Fruit fly (Drosophila melanogaster): ENCODE data around the gene CG15399.

CG15399 gene

DNA sequence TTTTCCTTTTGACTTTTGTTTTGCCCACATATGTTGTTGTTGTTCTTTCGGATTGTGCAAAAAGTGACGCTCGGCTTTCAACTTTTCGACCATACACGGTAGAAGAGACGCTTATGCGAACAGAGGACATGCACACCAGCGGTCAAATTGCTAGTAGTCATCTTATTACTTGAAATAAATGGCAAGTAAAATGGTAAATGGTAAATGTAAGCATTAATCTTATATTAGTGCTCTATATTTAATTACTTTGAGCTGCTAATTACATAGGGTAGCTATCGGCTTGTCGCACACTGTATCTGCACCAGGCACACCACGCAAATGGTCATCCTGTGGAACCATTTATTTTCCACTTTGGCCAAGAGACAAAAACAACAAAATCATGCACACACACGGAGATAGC is 50.3 kb downstream of the CG15399 start (continued):
- no peak for TF ChIP-seq CG11696 (GFP tag; IDR thresholded peaks at IDR 0.05)
- TF ChIP-seq ci (GFP tag; IDR thresholded peaks at IDR 0.05): 0 out of 3 replicates have a peak, but pooled peaks have one; percentile 53
- TF ChIP-seq MBD-R2 (GFP tag; IDR thresholded peaks at IDR 0.05): no peak
- TF ChIP-seq Doc3 (GFP tag; IDR thresholded peaks at IDR 0.05; ENCODE audit: partially characterized antibody): no peak
- TF ChIP-seq Med (GFP tag): peak; percentile 82
- no peak for TF ChIP-seq zf30C (GFP tag; optimal IDR thresholded peaks at IDR 0.05)
- peak in 1 of 2 experiments; percentile 19 for TF ChIP-seq Hr51 (GFP tag; optimal IDR thresholded peaks at IDR 0.05)
- no peak for TF ChIP-seq yki (optimal IDR thresholded peaks at IDR 0.05)
- 0 out of 2 replicates have a peak, but pooled peaks have one; percentile 34 for TF ChIP-seq ap (GFP tag; IDR thresholded peaks at IDR 0.05)
- no peak for TF ChIP-seq CG12659 (GFP tag; optimal IDR thresholded peaks at IDR 0.05)
- no peak for TF ChIP-seq CG33557 (GFP tag; optimal IDR thresholded peaks at IDR 0.05)

Measured in whole organism, embryonic.